Worm (Caenorhabditis elegans) whole organism, L4 larva: ENCODE results near the gene cut-2.

Experiments used
- F10B5.3 ChIP-seq: sonication (generic microtip); optimal IDR thresholded peaks from 2 replicates; lab custom pipeline; 2016; ENCODE audit warnings: mild to moderate bottlenecking, missing genetic modification characterization, missing compliant biosample characterization
- F37D6.2 ChIP-seq: sonication (generic microtip); optimal IDR thresholded peaks from 2 replicates; lab custom pipeline; 2016; ENCODE audit warnings: mild to moderate bottlenecking, missing genetic modification characterization, missing compliant biosample characterization
- F44E2.7 ChIP-seq: fragments of 200-800 bp; sonication (Bioruptor generic); IDR thresholded peaks from 2 replicates; pipeline ENCODE4 v2.1.2; 2022; ENCODE audit warnings: missing genetic modification characterization, missing compliant biosample characterization
- T20F7.1 ChIP-seq: fragments of 200-800 bp; sonication (Bioruptor generic); optimal IDR thresholded peaks from 2 replicates; lab custom pipeline; 2018; ENCODE audit warnings: mild to moderate bottlenecking, missing genetic modification characterization, missing compliant biosample characterization
- Y105C5A.15 ChIP-seq: fragments of 200-800 bp; sonication (Bioruptor generic); IDR thresholded peaks from 2 replicates; pipeline ENCODE4 v1.3.6; 2022; ENCODE audit warnings: missing genetic modification characterization, missing compliant biosample characterization
- Y48G9A.11 ChIP-seq: fragments of 200-800 bp; sonication (Bioruptor generic); IDR thresholded peaks from 2 replicates; pipeline ENCODE4 v1.3.6; 2022; ENCODE audit warnings: missing genetic modification reagents, missing genetic modification characterization, missing compliant biosample characterization
- Y5F2A.4 ChIP-seq: fragments of 200-800 bp; sonication (Bioruptor generic); optimal IDR thresholded peaks from 2 replicates; lab custom pipeline; 2018; ENCODE audit warnings: mild to moderate bottlenecking, missing genetic modification characterization, missing compliant biosample characterization
- Y75B8A.6 ChIP-seq: fragments of 200-800 bp; sonication (Bioruptor generic); IDR thresholded peaks from 2 replicates; pipeline ENCODE4 v1.3.6; 2022; ENCODE audit warnings: missing genetic modification reagents, missing genetic modification characterization, missing compliant biosample characterization
- ama-1 ChIP-seq: fragments of 150-350 bp; optimal IDR thresholded peaks from 2 replicates; lab custom pipeline; 2014; ENCODE audit warnings: inconsistent platforms, mixed read lengths
- ces-1 ChIP-seq: fragments of 150-350 bp; sonication (generic microtip); optimal IDR thresholded peaks from 4 replicates; lab custom pipeline; 2014; ENCODE audit warnings: missing biosample characterization, missing genetic modification reagents, missing genetic modification characterization
- cey-2 ChIP-seq: sonication (generic microtip); optimal IDR thresholded peaks from 3 replicates; lab custom pipeline; 2017; ENCODE audit warnings: missing genetic modification characterization, mild to moderate bottlenecking, missing compliant biosample characterization, antibody characterized with exemption, borderline replicate concordance; ENCODE audit not compliant: insufficient read depth
- daf-12 ChIP-seq: fragments of 150-350 bp; optimal IDR thresholded peaks from 2 replicates; lab custom pipeline; 2014; ENCODE audit warnings: missing biosample characterization, missing genetic modification reagents, missing genetic modification characterization
- daf-19 ChIP-seq: fragments of 200-800 bp; sonication (Bioruptor generic); conservative IDR thresholded peaks from 2 replicates; pipeline ENCODE4 v1.3.6; 2022; ENCODE audit warnings: missing genetic modification characterization, missing compliant biosample characterization
- daf-8 ChIP-seq: fragments of 200-800 bp; sonication (Bioruptor generic); IDR thresholded peaks from 2 replicates; pipeline ENCODE4 v1.3.6; 2022; ENCODE audit warnings: missing genetic modification characterization, missing compliant biosample characterization
- dmd-6 ChIP-seq: fragments of 200-800 bp; sonication (Bioruptor generic); IDR thresholded peaks from 2 replicates; pipeline ENCODE4 v1.3.6; 2022; ENCODE audit warnings: missing genetic modification reagents, missing genetic modification characterization, missing compliant biosample characterization
- dpl-1 ChIP-seq: fragments of 150-350 bp; optimal IDR thresholded peaks from 2 replicates; lab custom pipeline; 2014; ENCODE audit warnings: missing biosample characterization, missing genetic modification reagents, missing genetic modification characterization
- egl-43 ChIP-seq: fragments of 200-800 bp; sonication (Bioruptor generic); IDR thresholded peaks from 2 replicates; pipeline ENCODE4 v1.3.6; 2022; ENCODE audit warnings: missing genetic modification reagents, missing genetic modification characterization, missing compliant biosample characterization
- fos-1 ChIP-seq: fragments of 150-350 bp; optimal IDR thresholded peaks from 2 replicates; lab custom pipeline; 2014; ENCODE audit warnings: missing biosample characterization, missing genetic modification characterization
- hif-1 ChIP-seq, 2 experiments: sonication (generic microtip); optimal IDR thresholded peaks; 2 replicates each; lab custom pipeline; 2016 to 2017; ENCODE audit warnings: missing compliant biosample characterization in 2 of 2, missing genetic modification characterization in 2 of 2, missing genetic modification reagents in 2 of 2, missing genotype in 2 of 2, mild to moderate bottlenecking in 1 of 2
- hlh-30 ChIP-seq: sonication (generic microtip); optimal IDR thresholded peaks from 2 replicates; lab custom pipeline; 2017; ENCODE audit warnings: antibody characterized with exemption, mild to moderate bottlenecking, missing genetic modification characterization, missing compliant biosample characterization; ENCODE audit not compliant: insufficient read depth
- jun-1 ChIP-seq: fragments of 150-350 bp; optimal IDR thresholded peaks from 2 replicates; lab custom pipeline; 2014; ENCODE audit warnings: missing biosample characterization, missing genetic modification reagents, missing genetic modification characterization
- lim-7 ChIP-seq: fragments of 200-800 bp; sonication (Bioruptor generic); IDR thresholded peaks from 2 replicates; pipeline ENCODE4 v1.3.6; 2022; ENCODE audit warnings: missing genetic modification characterization, missing compliant biosample characterization
- lin-13 ChIP-seq: fragments of 150-350 bp; optimal IDR thresholded peaks from 2 replicates; lab custom pipeline; 2014; ENCODE audit warnings: missing biosample characterization, missing genetic modification reagents, missing genetic modification characterization
- lin-29 ChIP-seq: fragments of 200-800 bp; sonication (Bioruptor generic); IDR thresholded peaks from 2 replicates; pipeline ENCODE4 v1.3.6; 2022; ENCODE audit warnings: missing genetic modification reagents, missing genetic modification characterization, missing compliant biosample characterization
- lin-38 ChIP-seq: fragments of 200-800 bp; sonication (Bioruptor generic); IDR thresholded peaks from 2 replicates; pipeline ENCODE4 v1.3.6; 2022; ENCODE audit warnings: missing genetic modification reagents, missing genetic modification characterization, missing compliant biosample characterization
- lin-39 ChIP-seq: fragments of 150-350 bp; optimal IDR thresholded peaks from 2 replicates; lab custom pipeline; 2014; ENCODE audit warnings: missing biosample characterization, missing genetic modification reagents, missing genetic modification characterization
- lir-3 ChIP-seq: sonication (generic microtip); optimal IDR thresholded peaks from 2 replicates; lab custom pipeline; 2016; ENCODE audit warnings: mild to moderate bottlenecking, missing genetic modification characterization, missing compliant biosample characterization
- madf-9 ChIP-seq: fragments of 200-800 bp; sonication (Bioruptor generic); conservative IDR thresholded peaks from 2 replicates; pipeline ENCODE4 v1.3.6; 2022; ENCODE audit warnings: missing genetic modification reagents, missing genetic modification characterization, missing compliant biosample characterization
- mdt-29 ChIP-seq: fragments of 200-800 bp; sonication (Bioruptor generic); IDR thresholded peaks from 2 replicates; pipeline ENCODE4 v1.3.6; 2022; ENCODE audit warnings: missing genetic modification reagents, missing genetic modification characterization, missing compliant biosample characterization
- mep-1 ChIP-seq: fragments of 150-350 bp; sonication (generic microtip); optimal IDR thresholded peaks from 3 replicates; lab custom pipeline; 2014; ENCODE audit warnings: missing biosample characterization, missing genetic modification characterization
- mes-2 ChIP-seq: sonication (generic microtip); optimal IDR thresholded peaks from 2 replicates; lab custom pipeline; 2016; ENCODE audit warnings: missing genotype, mild to moderate bottlenecking, missing genetic modification characterization, missing compliant biosample characterization; ENCODE audit not compliant: poor library complexity, severe bottlenecking
- mxl-3 ChIP-seq: fragments of 200-800 bp; sonication (Bioruptor generic); optimal IDR thresholded peaks from 2 replicates; lab custom pipeline; 2018; ENCODE audit warnings: mild to moderate bottlenecking, missing genetic modification characterization, missing compliant biosample characterization
- nhr-111 ChIP-seq: fragments of 200-800 bp; sonication (Bioruptor generic); optimal IDR thresholded peaks from 2 replicates; lab custom pipeline; 2018; ENCODE audit warnings: mild to moderate bottlenecking, missing genetic modification characterization, missing compliant biosample characterization
- nhr-237 ChIP-seq: sonication (generic microtip); optimal IDR thresholded peaks from 2 replicates; lab custom pipeline; 2017; ENCODE audit warnings: missing biosample characterization, missing genetic modification characterization
- nhr-25 ChIP-seq: sonication (generic microtip); optimal IDR thresholded peaks from 2 replicates; lab custom pipeline; 2017; ENCODE audit warnings: missing genetic modification characterization, mild to moderate bottlenecking, missing compliant biosample characterization, antibody characterized with exemption, moderate library complexity, borderline replicate concordance; ENCODE audit not compliant: insufficient read depth
- nhr-28 ChIP-seq: fragments of 150-350 bp; optimal IDR thresholded peaks from 2 replicates; lab custom pipeline; 2014; ENCODE audit warnings: missing biosample characterization, missing genetic modification characterization
- nhr-41 ChIP-seq: fragments of 200-800 bp; sonication (Bioruptor generic); IDR thresholded peaks from 2 replicates; pipeline ENCODE4 v1.3.6; 2022; ENCODE audit warnings: missing genetic modification reagents, missing genetic modification characterization, missing compliant biosample characterization
- nhr-42 ChIP-seq: fragments of 200-800 bp; sonication (Bioruptor generic); IDR thresholded peaks from 2 replicates; pipeline ENCODE4 v1.3.6; 2022; ENCODE audit warnings: missing genetic modification characterization, missing compliant biosample characterization
- nhr-6 ChIP-seq: fragments of 150-350 bp; optimal IDR thresholded peaks from 2 replicates; lab custom pipeline; 2014; ENCODE audit warnings: missing biosample characterization, missing genetic modification characterization
- pha-4 ChIP-seq, 2 experiments: fragments of 150-350 bp in 1 of 2; fragments of 200-800 bp in 1 of 2; sonication (Bioruptor generic) in 1 of 2; IDR thresholded peaks in 1 of 2; optimal IDR thresholded peaks in 1 of 2; 2 replicates each; pipeline versions ENCODE4 v1.3.6 to Lab custom; 2014 to 2022; ENCODE audit warnings: missing genetic modification characterization in 2 of 2, missing genetic modification reagents in 2 of 2, missing biosample characterization in 1 of 2, missing compliant biosample characterization in 1 of 2
- php-3 ChIP-seq: fragments of 200-800 bp; sonication (Bioruptor generic); IDR thresholded peaks from 2 replicates; pipeline ENCODE4 v1.3.6; 2022; ENCODE audit warnings: missing genetic modification reagents, missing genetic modification characterization, missing compliant biosample characterization
- rbr-2 ChIP-seq: sonication (generic microtip); optimal IDR thresholded peaks from 2 replicates; lab custom pipeline; 2016; ENCODE audit warnings: missing genotype, missing genetic modification characterization, missing compliant biosample characterization
- sdz-12 ChIP-seq: fragments of 200-800 bp; sonication (Bioruptor generic); optimal IDR thresholded peaks from 2 replicates; lab custom pipeline; 2018; ENCODE audit warnings: mild to moderate bottlenecking, missing genetic modification characterization, missing compliant biosample characterization
- set-16 ChIP-seq: fragments of 200-800 bp; sonication (Bioruptor generic); IDR thresholded peaks from 2 replicates; pipeline ENCODE4 v1.3.6; 2022; ENCODE audit warnings: missing genetic modification reagents, missing genetic modification characterization, missing compliant biosample characterization
- skn-1 ChIP-seq: fragments of 150-350 bp; optimal IDR thresholded peaks from 2 replicates; lab custom pipeline; 2014; ENCODE audit warnings: missing biosample characterization, missing genetic modification characterization
- snpc-1.2 ChIP-seq: fragments of 200-800 bp; sonication (Bioruptor generic); IDR thresholded peaks from 2 replicates; pipeline ENCODE4 v1.3.6; 2022; ENCODE audit warnings: missing genetic modification reagents, missing genetic modification characterization, missing compliant biosample characterization
- snpc-4 ChIP-seq: fragments of 150-350 bp; optimal IDR thresholded peaks from 2 replicates; lab custom pipeline; 2014; ENCODE audit warnings: missing biosample characterization, missing genetic modification characterization
- tag-97 ChIP-seq: fragments of 200-800 bp; sonication (Bioruptor generic); IDR thresholded peaks from 2 replicates; pipeline ENCODE4 v1.3.6; 2022; ENCODE audit warnings: missing genetic modification characterization, missing compliant biosample characterization
- unc-39 ChIP-seq: sonication (generic microtip); optimal IDR thresholded peaks from 2 replicates; lab custom pipeline; 2017; ENCODE audit warnings: missing biosample characterization, missing genetic modification characterization
- zfp-2 ChIP-seq: sonication (generic microtip); optimal IDR thresholded peaks from 2 replicates; lab custom pipeline; 2016; ENCODE audit warnings: mild to moderate bottlenecking, missing genetic modification characterization, missing compliant biosample characterization
- zip-2 ChIP-seq: fragments of 150-350 bp; optimal IDR thresholded peaks from 2 replicates; lab custom pipeline; 2014; ENCODE audit warnings: missing biosample characterization, missing genetic modification characterization

The cut-2 gene

ce11 chrV:13377130-13377529 is 37.6 kb upstream of the cut-2 start (continued):
- TF ChIP-seq Y48G9A.11 (no peak), set-16 (GFP tag; lab: Robert Waterston, UW) (no peak), cey-2 (tag; lab: Kevin White, UChicago) (peak; percentile 50), nhr-111 (GFP tag; lab: Kevin White, UChicago) (no peak), F44E2.7 (GFP tag; lab: Robert Waterston, UW) (no peak), daf-12 (tag; lab: Kevin White, UChicago) (no peak), nhr-41 (GFP tag; lab: Robert Waterston, UW) (0 out of 2 replicates have a peak, but pooled peaks have one; percentile 13), fos-1 (tag; lab: Kevin White, UChicago) (no peak), nhr-28 (peak; percentile 62), Y5F2A.4 (GFP tag; lab: Kevin White, UChicago) (no peak), egl-43 (GFP tag; lab: Robert Waterston, UW) (no peak), skn-1 (tag; lab: Kevin White, UChicago) (no peak), nhr-25 (no peak), T20F7.1 (GFP tag; lab: Kevin White, UChicago) (peak; percentile 41), zip-2 (tag; lab: Kevin White, UChicago) (no peak), ama-1 (no peak), daf-19 (GFP tag; lab: Robert Waterston, UW) (no peak), jun-1 (tag; lab: Kevin White, UChicago) (no peak), mep-1 (tag; lab: Kevin White, UChicago) (peak; percentile 66), pha-4 (GFP tag; IDR thresholded peaks at IDR 0.05; lab: Robert Waterston, UW) (no peak), pha-4 (tag; optimal IDR thresholded peaks at IDR 0.05; lab: Kevin White, UChicago) (no peak), lir-3 (no peak), rbr-2 (tag; lab: Kevin White, UChicago) (no peak), php-3 (GFP tag; lab: Robert Waterston, UW) (peak; percentile 71), nhr-6 (tag; lab: Kevin White, UChicago) (peak; percentile 65), mdt-29 (0 out of 2 replicates have a peak, but pooled peaks have one; percentile 10), F10B5.3 (tag; lab: Kevin White, UChicago) (no peak), Y105C5A.15 (GFP tag; lab: Robert Waterston, UW) (no peak), nhr-237 (no peak), hlh-30 (peak; percentile 69), ces-1 (GFP tag; lab: Kevin White, UChicago) (no peak), mxl-3 (no peak), sdz-12 (no peak), lin-13 (GFP tag; lab: Kevin White, UChicago) (no peak), mes-2 (tag; lab: Kevin White, UChicago) (no peak), lim-7 (GFP tag; lab: Robert Waterston, UW) (no peak), nhr-42 (GFP tag; lab: Robert Waterston, UW) (no peak), lin-39 (no peak), lin-29 (GFP tag; lab: Robert Waterston, UW) (no peak), tag-97 (GFP tag; lab: Robert Waterston, UW) (no peak), hif-1 (tag; optimal IDR thresholded peaks at IDR 0.05; lab: Kevin White, UChicago) (peak in 1 of 2 experiments; percentile 27), Y75B8A.6 (GFP tag; lab: Robert Waterston, UW) (no peak), zfp-2 (no peak), unc-39 (tag; lab: Kevin White, UChicago) (no peak), snpc-1.2 (no peak), madf-9 (GFP tag; lab: Robert Waterston, UW) (no peak), dpl-1 (GFP tag; lab: Kevin White, UChicago) (no peak), F37D6.2 (tag; lab: Kevin White, UChicago) (no peak), daf-8 (GFP tag; lab: Robert Waterston, UW) (no peak), snpc-4 (tag; lab: Kevin White, UChicago) (no peak), lin-38 (no peak), dmd-6 (GFP tag; lab: Robert Waterston, UW) (peak; percentile 89)
